Fruit fly (Drosophila melanogaster): ENCODE results near the gene dpr4.

dm6 chr3R:11571408-11571807 lies 28.7 kb upstream of the dpr4 start:
- TF ChIP-seq CG8478 (optimal IDR thresholded peaks at IDR 0.05), result no peak
- TF ChIP-seq CTCF (optimal IDR thresholded peaks at IDR 0.05), result no peak
